Worm (Caenorhabditis elegans): ENCODE data around the gene cht-1.
A peak's percentile ranks its signal among the peaks of the same experiment; 100 is the strongest.

Gene cht-1

DNA sequence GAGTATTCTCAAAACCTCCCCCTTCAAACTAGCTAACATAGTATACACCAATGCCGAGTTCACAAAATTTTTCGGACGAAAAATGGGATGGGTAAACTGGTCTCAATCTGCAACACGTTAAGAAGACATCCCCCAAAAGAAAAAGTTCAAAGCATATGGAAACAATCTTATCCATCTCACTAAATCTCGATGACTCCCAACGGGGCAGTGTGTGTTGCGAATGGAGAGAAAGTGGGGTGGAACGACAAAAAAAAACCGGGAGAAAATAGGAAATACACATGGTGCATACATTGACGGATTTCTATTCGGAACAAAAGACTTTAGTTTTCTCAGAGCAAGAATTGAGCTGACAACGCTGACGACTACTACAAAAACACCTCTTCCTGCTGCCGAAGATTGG is 24.5 kb downstream of the cht-1 start:
- TF ChIP-seq ceh-58 (GFP tag; IDR thresholded peaks at IDR 0.05) (no peak), hmg-1.2 (GFP tag; IDR thresholded peaks at IDR 0.05) (no peak), efl-1 (GFP tag; optimal IDR thresholded peaks at IDR 0.05) (no peak), unc-62 (GFP tag; optimal IDR thresholded peaks at IDR 0.05) (no peak), ceh-27 (GFP tag; optimal IDR thresholded peaks at IDR 0.05) (no peak), ztf-3 (GFP tag; optimal IDR thresholded peaks at IDR 0.05) (no peak), ztf-25 (GFP tag; IDR thresholded peaks at IDR 0.05) (no peak), Y95B8A.8 (GFP tag; IDR thresholded peaks at IDR 0.05) (no peak), ama-1 (optimal IDR thresholded peaks at IDR 0.05) (no peak), ama-1 (GFP tag; optimal IDR thresholded peaks at IDR 0.05) (no peak), nhr-90 (tag; optimal IDR thresholded peaks at IDR 0.05) (no peak), nfya-2 (GFP tag; IDR thresholded peaks at IDR 0.05) (no peak), madf-6 (GFP tag; IDR thresholded peaks at IDR 0.05) (no peak), C06A6.2 (GFP tag; conservative IDR thresholded peaks at IDR 0.05) (no peak), hlh-26 (GFP tag; conservative IDR thresholded peaks at IDR 0.05) (no peak)

- TF ChIP-seq T07F8.4 (tag; optimal IDR thresholded peaks at IDR 0.05), result no peak
- no peak for TF ChIP-seq mes-4 (tag; optimal IDR thresholded peaks at IDR 0.05)
These were observed 25.2 kb downstream of the cht-1 start, which contains the start of gene clc-3 for ce11 chrX:3374642-3375041. Gene clc-3, minus strand, starts transcription at chrX:3374742.

ce11 chrX:3371264-3371663 is 28.6 kb downstream of the cht-1 start:
- TF ChIP-seq C17E4.6 (GFP tag; IDR thresholded peaks at IDR 0.05) (no peak), snpc-3.4 (tag; optimal IDR thresholded peaks at IDR 0.05) (peak; percentile 86), gei-17 (GFP tag; optimal IDR thresholded peaks at IDR 0.05) (peak; percentile 60), ceh-58 (GFP tag; IDR thresholded peaks at IDR 0.05) (no peak), Y79H2A.3 (GFP tag; conservative IDR thresholded peaks at IDR 0.05) (no peak), lin-26 (GFP tag; IDR thresholded peaks at IDR 0.05) (peak; percentile 93), madf-8 (GFP tag; conservative IDR thresholded peaks at IDR 0.05) (0 out of 2 replicates have a peak, but pooled peaks have one; percentile 5), lir-1 (GFP tag; conservative IDR thresholded peaks at IDR 0.05) (0 out of 2 replicates have a peak, but pooled peaks have one; percentile 21), atf-7 (tag; optimal IDR thresholded peaks at IDR 0.05) (peak; percentile 44), F57C9.4 (tag; optimal IDR thresholded peaks at IDR 0.05) (no peak), akir-1 (GFP tag; optimal IDR thresholded peaks at IDR 0.05) (peak; percentile 36), egl-18 (GFP tag; IDR thresholded peaks at IDR 0.05) (0 out of 2 replicates have a peak, but pooled peaks have one; percentile 55), attf-5 (GFP tag; optimal IDR thresholded peaks at IDR 0.05) (peak; percentile 42), somi-1 (GFP tag; optimal IDR thresholded peaks at IDR 0.05) (peak; percentile 26), T26A5.8 (tag; optimal IDR thresholded peaks at IDR 0.05) (no peak), dox-1 (GFP tag; IDR thresholded peaks at IDR 0.05) (peak; percentile 85), hsf-1 (GFP tag; IDR thresholded peaks at IDR 0.05) (no peak), lin-40 (tag; optimal IDR thresholded peaks at IDR 0.05) (peak; percentile 74), let-607 (tag; optimal IDR thresholded peaks at IDR 0.05) (peak; percentile 5 to 25), F57A8.1 (GFP tag; optimal IDR thresholded peaks at IDR 0.05) (peak; percentile 59), efl-1 (GFP tag; optimal IDR thresholded peaks at IDR 0.05) (no peak), madf-10 (tag; optimal IDR thresholded peaks at IDR 0.05) (peak; percentile 79), hlh-12 (tag; optimal IDR thresholded peaks at IDR 0.05) (peak; percentile 7), ekl-4 (GFP tag; IDR thresholded peaks at IDR 0.05) (peak; percentile 79), hmg-1.2 (GFP tag; IDR thresholded peaks at IDR 0.05) (peak; percentile 83), mcd-1 (GFP tag; IDR thresholded peaks at IDR 0.05) (peak; percentile 60; the same call in 1 of the 2 replicates), F39B2.1 (GFP tag; IDR thresholded peaks at IDR 0.05) (no peak), ztf-28 (GFP tag; IDR thresholded peaks at IDR 0.05) (peak; percentile 28; the same call in 1 of the 2 replicates), F49E8.2 (tag; optimal IDR thresholded peaks at IDR 0.05; ENCODE audit: insufficient read depth) (no peak), ztf-3 (GFP tag; optimal IDR thresholded peaks at IDR 0.05) (peak; percentile 52), B0336.3 (GFP tag; IDR thresholded peaks at IDR 0.05) (peak; percentile 55; the same call in 1 of the 2 replicates), cebp-1 (GFP tag; IDR thresholded peaks at IDR 0.05) (0 out of 2 replicates have a peak, but pooled peaks have one; percentile 30), cebp-1 (tag; optimal IDR thresholded peaks at IDR 0.05) (peak; percentile 74), C06A6.2 (GFP tag; conservative IDR thresholded peaks at IDR 0.05) (0 out of 2 replicates have a peak, but pooled peaks have one; percentile 33)

Measured in whole organism, young adult.